Worm (Caenorhabditis elegans) whole organism, L4 larva: ENCODE data around the gene F20D6.15.

Experiments
- ZK546.5 ChIP-seq, 2 experiments: sonication (generic microtip); optimal IDR thresholded peaks; 2 replicates each; lab custom pipeline; 2017; ENCODE audit warnings: missing biosample characterization in 2 of 2, missing genetic modification characterization in 2 of 2
- aha-1 ChIP-seq: fragments of 150-350 bp; peaks from one replicate; lab custom pipeline; 2014; ENCODE audit warnings: missing biosample characterization, missing genetic modification characterization
- arid-1 ChIP-seq: fragments of 200-800 bp; sonication (Bioruptor generic); conservative IDR thresholded peaks from 2 replicates; pipeline ENCODE4 v1.3.6; 2022; ENCODE audit warnings: missing genetic modification reagents, missing genetic modification characterization, missing compliant biosample characterization
- attf-4 ChIP-seq: sonication (generic microtip); optimal IDR thresholded peaks from 3 replicates; lab custom pipeline; 2017; ENCODE audit warnings: missing biosample characterization, missing genetic modification characterization
- daf-12 ChIP-seq: fragments of 150-350 bp; optimal IDR thresholded peaks from 2 replicates; lab custom pipeline; 2014; ENCODE audit warnings: missing biosample characterization, missing genetic modification reagents, missing genetic modification characterization
- daf-16 ChIP-seq, 3 experiments: sonication (generic microtip); optimal IDR thresholded peaks; 2 replicates each; lab custom pipeline; 2016 to 2017; ENCODE audit warnings: missing genetic modification characterization in 3 of 3, missing genetic modification reagents in 3 of 3, mild to moderate bottlenecking in 2 of 3, missing compliant biosample characterization in 2 of 3, missing biosample characterization in 1 of 3, moderate library complexity in 1 of 3
- daf-8 ChIP-seq: fragments of 200-800 bp; sonication (Bioruptor generic); IDR thresholded peaks from 2 replicates; pipeline ENCODE4 v1.3.6; 2022; ENCODE audit warnings: missing genetic modification characterization, missing compliant biosample characterization
- dmd-8 ChIP-seq: fragments of 200-800 bp; sonication (Bioruptor generic); IDR thresholded peaks from 2 replicates; pipeline ENCODE4 v1.3.6; 2022; ENCODE audit warnings: missing genetic modification characterization, missing compliant biosample characterization
- dve-1 ChIP-seq: sonication (generic microtip); optimal IDR thresholded peaks from 2 replicates; lab custom pipeline; 2017; ENCODE audit warnings: antibody characterized with exemption, mild to moderate bottlenecking, missing genetic modification characterization, missing compliant biosample characterization; ENCODE audit not compliant: insufficient read depth
- egl-27 ChIP-seq: sonication (generic microtip); optimal IDR thresholded peaks from 3 replicates; lab custom pipeline; 2017; ENCODE audit warnings: missing biosample characterization, missing genetic modification reagents, missing genetic modification characterization
- fos-1 ChIP-seq: fragments of 150-350 bp; optimal IDR thresholded peaks from 2 replicates; lab custom pipeline; 2014; ENCODE audit warnings: missing biosample characterization, missing genetic modification characterization
- gei-8 ChIP-seq: fragments of 200-800 bp; sonication (Bioruptor generic); optimal IDR thresholded peaks from 2 replicates; lab custom pipeline; 2018; ENCODE audit warnings: mild to moderate bottlenecking, missing genetic modification characterization, missing compliant biosample characterization
- hif-1 ChIP-seq, 2 experiments: sonication (generic microtip); optimal IDR thresholded peaks; 2 replicates each; lab custom pipeline; 2016 to 2017; ENCODE audit warnings: missing compliant biosample characterization in 2 of 2, missing genetic modification characterization in 2 of 2, missing genetic modification reagents in 2 of 2, missing genotype in 2 of 2, mild to moderate bottlenecking in 1 of 2
- hlh-11 ChIP-seq: fragments of 200-800 bp; sonication (Bioruptor generic); optimal IDR thresholded peaks from 2 replicates; lab custom pipeline; 2018; ENCODE audit warnings: mild to moderate bottlenecking, missing genetic modification characterization, missing compliant biosample characterization
- hmg-1.1 ChIP-seq: fragments of 200-800 bp; sonication (Bioruptor generic); IDR thresholded peaks from 2 replicates; pipeline ENCODE4 v1.3.6; 2022; ENCODE audit warnings: missing genetic modification reagents, missing genetic modification characterization, missing compliant biosample characterization
- lin-13 ChIP-seq: fragments of 150-350 bp; optimal IDR thresholded peaks from 2 replicates; lab custom pipeline; 2014; ENCODE audit warnings: missing biosample characterization, missing genetic modification reagents, missing genetic modification characterization
- lsy-2 ChIP-seq, 2 experiments: fragments of 150-350 bp in 1 of 2; sonication (generic microtip) in 1 of 2; optimal IDR thresholded peaks; 2 replicates each; lab custom pipeline; 2014 to 2017; ENCODE audit warnings: missing biosample characterization in 2 of 2, missing genetic modification characterization in 2 of 2
- madf-5 ChIP-seq, 2 experiments: fragments of 200-800 bp; sonication (Bioruptor generic); IDR thresholded peaks; 2 replicates each; pipeline ENCODE4 v1.3.6; 2022; ENCODE audit warnings: missing compliant biosample characterization in 2 of 2, missing genetic modification characterization in 2 of 2
- madf-9 ChIP-seq: fragments of 200-800 bp; sonication (Bioruptor generic); conservative IDR thresholded peaks from 2 replicates; pipeline ENCODE4 v1.3.6; 2022; ENCODE audit warnings: missing genetic modification reagents, missing genetic modification characterization, missing compliant biosample characterization
- mep-1 ChIP-seq: fragments of 150-350 bp; sonication (generic microtip); optimal IDR thresholded peaks from 3 replicates; lab custom pipeline; 2014; ENCODE audit warnings: missing biosample characterization, missing genetic modification characterization
- mes-2 ChIP-seq: sonication (generic microtip); optimal IDR thresholded peaks from 2 replicates; lab custom pipeline; 2016; ENCODE audit warnings: missing genotype, mild to moderate bottlenecking, missing genetic modification characterization, missing compliant biosample characterization; ENCODE audit not compliant: poor library complexity, severe bottlenecking
- nhr-28 ChIP-seq: fragments of 150-350 bp; optimal IDR thresholded peaks from 2 replicates; lab custom pipeline; 2014; ENCODE audit warnings: missing biosample characterization, missing genetic modification characterization
- nhr-6 ChIP-seq: fragments of 150-350 bp; optimal IDR thresholded peaks from 2 replicates; lab custom pipeline; 2014; ENCODE audit warnings: missing biosample characterization, missing genetic modification characterization
- nhr-77 ChIP-seq: fragments of 150-350 bp; optimal IDR thresholded peaks from 2 replicates; lab custom pipeline; 2014; ENCODE audit warnings: missing biosample characterization, missing genetic modification characterization
- saeg-2 ChIP-seq: fragments of 200-800 bp; sonication (Bioruptor generic); IDR thresholded peaks from 2 replicates; pipeline ENCODE4 v1.3.6; 2022; ENCODE audit warnings: missing genetic modification reagents, missing genetic modification characterization, missing compliant biosample characterization
- spr-1 ChIP-seq: sonication (generic microtip); optimal IDR thresholded peaks from 2 replicates; lab custom pipeline; 2016; ENCODE audit warnings: mild to moderate bottlenecking, missing genetic modification characterization, missing compliant biosample characterization
- unc-62 ChIP-seq, 3 experiments: fragments of 150-350 bp in 1 of 3; sonication (generic microtip); optimal IDR thresholded peaks in 2 of 3; peaks in 1 of 3; 1 replicate in 1 of 3; 2 replicates in 2 of 3; lab custom pipeline; 2014 to 2017; ENCODE audit warnings: missing biosample characterization in 3 of 3, missing genetic modification characterization in 3 of 3, missing genetic modification reagents in 3 of 3, missing genotype in 1 of 3
- zip-2 ChIP-seq: fragments of 150-350 bp; optimal IDR thresholded peaks from 2 replicates; lab custom pipeline; 2014; ENCODE audit warnings: missing biosample characterization, missing genetic modification characterization

The F20D6.15 gene

DNA sequence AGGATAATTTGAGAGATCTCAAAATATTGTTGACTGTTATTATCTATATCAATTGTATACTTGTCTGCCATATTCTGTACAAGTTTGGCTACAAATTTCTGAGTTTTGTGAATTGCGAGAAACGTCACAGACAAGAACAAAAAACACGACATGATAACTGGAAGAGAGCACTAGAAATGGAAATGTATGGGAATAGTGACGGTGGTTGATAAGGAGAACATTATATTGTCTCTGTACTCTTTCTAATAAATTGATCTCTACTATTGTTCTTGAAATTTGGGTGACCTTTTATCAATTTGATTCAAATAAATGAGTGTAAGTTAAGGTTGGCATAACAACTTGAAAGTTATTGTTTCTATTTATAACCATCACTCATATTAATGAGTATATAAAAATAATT, 24.5 kb upstream of the F20D6.15 start (continued):
- TF ChIP-seq madf-9 (GFP tag; lab: Robert Waterston, UW), result no peak

DNA sequence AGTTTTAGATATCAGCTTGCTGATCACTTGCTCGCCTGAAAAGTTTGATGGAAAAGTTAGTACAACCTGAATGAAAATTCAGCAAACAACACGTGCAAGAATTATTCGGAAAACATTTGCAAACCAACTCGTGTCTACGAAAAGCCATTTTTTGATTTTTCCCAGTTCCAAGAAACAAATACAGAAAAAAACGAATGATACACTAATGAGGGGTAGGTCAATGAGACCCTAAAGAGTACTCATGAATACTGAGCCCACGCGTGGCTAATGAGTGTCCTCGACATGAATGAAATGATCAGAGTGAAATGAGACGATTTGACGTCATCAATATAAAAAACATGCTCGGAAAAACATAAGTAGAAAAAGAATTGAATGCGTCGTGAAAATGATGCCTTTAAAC, 23.7 kb upstream of the F20D6.15 start:
- 0 out of 2 replicates have a peak, but pooled peaks have one; percentile 21 for TF ChIP-seq saeg-2 (GFP tag; lab: Robert Waterston, UW)
- no peak for TF ChIP-seq hmg-1.1 (GFP tag; lab: Robert Waterston, UW)

DNA sequence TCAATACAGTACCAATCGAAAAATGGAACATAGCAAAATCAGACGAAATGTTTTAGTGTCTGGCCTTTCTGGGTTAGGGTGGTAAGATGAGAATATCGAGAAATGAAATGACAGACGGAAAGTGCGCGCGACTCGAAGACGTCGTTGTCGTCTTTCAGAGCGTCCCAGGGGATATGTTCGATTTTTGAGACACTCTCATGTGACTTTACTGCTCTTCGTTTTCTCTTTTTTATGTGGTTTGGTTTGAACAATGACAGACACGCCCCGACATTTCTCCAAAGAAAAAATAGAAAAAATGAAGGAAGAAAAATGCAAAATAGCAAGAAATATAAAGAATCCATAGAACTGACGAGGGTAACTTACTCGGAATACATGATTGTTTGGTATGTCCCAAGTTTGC, 22.3 kb upstream of the F20D6.15 start:
- no peak for TF ChIP-seq hif-1 (tag; optimal IDR thresholded peaks at IDR 0.05; lab: Kevin White, UChicago)
- peak in 1 of 2 experiments; percentile 91 for TF ChIP-seq unc-62 (GFP tag; optimal IDR thresholded peaks at IDR 0.05 in 1 of 2; lab: Kevin White, UChicago)
- no peak for TF ChIP-seq unc-62 (tag; optimal IDR thresholded peaks at IDR 0.05; lab: Kevin White, UChicago)
- no peak for TF ChIP-seq gei-8 (GFP tag; lab: Kevin White, UChicago)
- peak; percentile 41 for TF ChIP-seq aha-1 (tag; lab: Kevin White, UChicago)
- TF ChIP-seq lsy-2 (tag; optimal IDR thresholded peaks at IDR 0.05; lab: Kevin White, UChicago), result peak in 1 of 2 experiments; percentile 38
- TF ChIP-seq saeg-2 (GFP tag; lab: Robert Waterston, UW), result no peak

DNA sequence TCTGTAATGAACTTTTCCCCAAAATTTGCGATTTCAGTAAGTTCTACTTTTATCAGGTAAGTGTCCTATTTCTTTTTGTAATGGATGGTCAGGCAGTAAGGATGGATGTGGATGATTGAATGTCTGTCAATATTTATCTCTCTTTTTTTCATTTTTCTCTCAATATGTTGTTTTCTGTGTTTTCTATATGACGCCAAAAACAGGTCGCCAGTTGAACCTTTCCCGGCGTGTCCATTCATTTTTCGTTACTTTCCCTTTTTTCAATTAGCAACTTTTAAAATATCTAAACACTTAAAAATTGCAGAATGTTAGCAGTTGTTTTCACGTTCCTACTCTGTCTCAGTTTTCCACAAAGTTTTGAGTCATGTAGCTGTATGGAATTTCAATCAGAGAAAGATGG, 18.7 kb upstream of the F20D6.15 start, which contains the start of gene timp-1:
timp-1 (plus strand) TSS at position 305 of the 400 bp plus-strand sequence.
- TF ChIP-seq ZK546.5 (tag; optimal IDR thresholded peaks at IDR 0.05; lab: Kevin White, UChicago), result no peak
- no peak for TF ChIP-seq zip-2
- no peak for TF ChIP-seq gei-8 (GFP tag; lab: Kevin White, UChicago)
- TF ChIP-seq hmg-1.1 (GFP tag; lab: Robert Waterston, UW), result no peak
- TF ChIP-seq nhr-6 (tag; lab: Kevin White, UChicago), result no peak
- no peak for TF ChIP-seq daf-8 (GFP tag; lab: Robert Waterston, UW)
- TF ChIP-seq dmd-8 (GFP tag; lab: Robert Waterston, UW), result no peak
- no peak for TF ChIP-seq lin-13
- no peak for TF ChIP-seq nhr-77
- no peak for TF ChIP-seq daf-16 (GFP tag; optimal IDR thresholded peaks at IDR 0.05; lab: Kevin White, UChicago)
- TF ChIP-seq daf-16 (tag; optimal IDR thresholded peaks at IDR 0.05; lab: Kevin White, UChicago), result no peak
- TF ChIP-seq unc-62 (GFP tag; optimal IDR thresholded peaks at IDR 0.05 in 1 of 2; lab: Kevin White, UChicago), result no peak
- no peak for TF ChIP-seq unc-62 (tag; optimal IDR thresholded peaks at IDR 0.05; lab: Kevin White, UChicago)
- TF ChIP-seq fos-1 (tag; lab: Kevin White, UChicago), result no peak
- TF ChIP-seq madf-5 (GFP tag; IDR thresholded peaks at IDR 0.05; lab: Robert Waterston, UW), result no peak
- no peak for TF ChIP-seq arid-1 (GFP tag; lab: Robert Waterston, UW)
- no peak for TF ChIP-seq hlh-11 (tag; lab: Kevin White, UChicago)
- TF ChIP-seq egl-27 (tag; lab: Kevin White, UChicago), result no peak
- no peak for TF ChIP-seq spr-1

DNA sequence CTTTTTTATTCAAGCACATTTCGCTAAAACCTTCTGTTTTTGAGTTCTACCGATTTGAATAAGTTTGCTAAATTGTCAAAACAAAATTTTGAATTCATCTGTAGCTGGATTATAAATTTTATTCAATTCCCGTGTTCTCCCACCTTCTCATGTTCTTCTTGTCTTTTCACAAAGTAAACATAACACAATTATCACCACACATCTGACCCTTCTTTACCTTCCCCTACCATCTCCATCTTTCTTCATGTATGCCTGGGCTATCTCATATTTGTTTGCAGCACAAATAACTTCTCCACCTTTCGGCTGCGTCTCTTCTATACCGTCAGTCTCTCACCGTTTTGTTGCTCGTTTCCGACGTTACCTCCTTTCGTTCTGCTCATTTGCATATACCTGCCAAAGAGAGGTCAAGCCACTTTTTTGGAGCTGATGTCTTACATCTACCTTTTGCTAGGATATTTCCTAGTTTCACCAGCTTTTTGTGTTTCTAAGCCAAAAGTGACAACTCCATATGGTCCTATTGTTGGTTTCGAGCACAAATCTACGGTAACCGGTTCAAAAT, 14.9 kb upstream of the F20D6.15 start, which contains the start of gene cest-17:
cest-17 (plus strand) TSS at position 248 of the 559 bp plus-strand sequence.
- no peak for TF ChIP-seq daf-8 (GFP tag; lab: Robert Waterston, UW)
- TF ChIP-seq nhr-28 (tag; lab: Kevin White, UChicago), result peak; percentile 28
- TF ChIP-seq dve-1 (tag; lab: Kevin White, UChicago), result peak; percentile 36
- peak; percentile 37 for TF ChIP-seq nhr-6 (tag; lab: Kevin White, UChicago)
- TF ChIP-seq daf-12, result no peak
- TF ChIP-seq hlh-11 (tag; lab: Kevin White, UChicago), result peak; percentile 8
- TF ChIP-seq mes-2 (tag; lab: Kevin White, UChicago), result peak; percentile 11
- TF ChIP-seq daf-16 (GFP tag; optimal IDR thresholded peaks at IDR 0.05; lab: Kevin White, UChicago), result no peak
- TF ChIP-seq daf-16 (tag; optimal IDR thresholded peaks at IDR 0.05; lab: Kevin White, UChicago), result peak; percentile 71
- peak in 1 of 2 experiments; percentile 57 for TF ChIP-seq unc-62 (GFP tag; optimal IDR thresholded peaks at IDR 0.05 in 1 of 2; lab: Kevin White, UChicago)
- TF ChIP-seq unc-62 (tag; optimal IDR thresholded peaks at IDR 0.05; lab: Kevin White, UChicago), result no peak
- no peak for TF ChIP-seq attf-4 (tag; lab: Kevin White, UChicago)
- TF ChIP-seq mep-1 (tag; lab: Kevin White, UChicago), result peak; percentile 5
